Worm (Caenorhabditis elegans) whole organism, early embryonic: Measurements from ENCODE around the gene irld-22.

Experiments used
- B0310.2 ChIP-seq: sonication (generic microtip); optimal IDR thresholded peaks from 2 replicates; lab custom pipeline; 2016; ENCODE audit warnings: mild to moderate bottlenecking, missing genetic modification characterization, missing compliant biosample characterization
- F13C5.2 ChIP-seq: sonication (generic microtip); optimal IDR thresholded peaks from 2 replicates; lab custom pipeline; 2017; ENCODE audit warnings: mild to moderate bottlenecking, missing genetic modification characterization, inconsistent platforms, missing compliant biosample characterization
- aly-1 ChIP-seq: sonication (generic microtip); optimal IDR thresholded peaks from 2 replicates; lab custom pipeline; 2016; ENCODE audit warnings: missing genetic modification characterization, missing compliant biosample characterization
- ama-1 ChIP-seq: fragments of 150-350 bp; optimal IDR thresholded peaks from 2 replicates; lab custom pipeline; 2014
- ceh-13 ChIP-seq: fragments of 200-800 bp; sonication (Bioruptor generic); optimal IDR thresholded peaks from 2 replicates; lab custom pipeline; 2018; ENCODE audit warnings: mild to moderate bottlenecking, missing genetic modification characterization, missing compliant biosample characterization
- ceh-36 ChIP-seq: sonication (generic microtip); optimal IDR thresholded peaks from 2 replicates; lab custom pipeline; 2016; ENCODE audit warnings: missing genetic modification characterization, inconsistent platforms, missing compliant biosample characterization
- ets-7 ChIP-seq: sonication (generic microtip); optimal IDR thresholded peaks from 2 replicates; lab custom pipeline; 2016; ENCODE audit warnings: missing genotype, missing genetic modification characterization, missing compliant biosample characterization
- flt-1 ChIP-seq: fragments of 200-800 bp; sonication (Bioruptor generic); IDR thresholded peaks from 2 replicates; pipeline ENCODE4 v1.3.6; 2022; ENCODE audit warnings: missing genetic modification characterization, missing compliant biosample characterization
- hmbx-1 ChIP-seq: sonication (generic microtip); optimal IDR thresholded peaks from 2 replicates; lab custom pipeline; 2016; ENCODE audit warnings: mild to moderate bottlenecking, missing genetic modification characterization, missing compliant biosample characterization
- hmg-4 ChIP-seq: fragments of 200-800 bp; sonication (Bioruptor generic); optimal IDR thresholded peaks from 2 replicates; lab custom pipeline; 2018; ENCODE audit warnings: mild to moderate bottlenecking, missing genetic modification characterization, missing compliant biosample characterization
- hnd-1 ChIP-seq: sonication (generic microtip); optimal IDR thresholded peaks from 2 replicates; lab custom pipeline; 2016; ENCODE audit warnings: missing genetic modification characterization, missing compliant biosample characterization
- pes-1 ChIP-seq: fragments of 200-800 bp; sonication (Bioruptor generic); IDR thresholded peaks from 2 replicates; pipeline ENCODE4 v1.3.6; 2022; ENCODE audit warnings: missing genetic modification reagents, missing genetic modification characterization, missing compliant biosample characterization
- scrt-1 ChIP-seq: fragments of 200-800 bp; sonication (Bioruptor generic); IDR thresholded peaks from 2 replicates; pipeline ENCODE4 v1.3.6; 2022; ENCODE audit warnings: missing genetic modification characterization, missing compliant biosample characterization
- sea-1 ChIP-seq: fragments of 200-800 bp; sonication (Bioruptor generic); conservative IDR thresholded peaks from 2 replicates; pipeline ENCODE4 v1.3.6; 2022; ENCODE audit warnings: missing genetic modification characterization, missing compliant biosample characterization
- tbx-11 ChIP-seq: fragments of 200-800 bp; sonication (Bioruptor generic); IDR thresholded peaks from 2 replicates; pipeline ENCODE4 v1.3.6; 2022; ENCODE audit warnings: missing genetic modification characterization, missing compliant biosample characterization
- tbx-37 ChIP-seq: fragments of 200-800 bp; sonication (Bioruptor generic); conservative IDR thresholded peaks from 2 replicates; pipeline ENCODE4 v1.3.6; 2022; ENCODE audit warnings: missing genetic modification reagents, missing genetic modification characterization, missing compliant biosample characterization
- tra-4 ChIP-seq: sonication (generic microtip); optimal IDR thresholded peaks from 2 replicates; lab custom pipeline; 2017; ENCODE audit warnings: missing genetic modification characterization, missing compliant biosample characterization

The irld-22 gene

ce11 chrV:3912472-3912871, 12.5 kb upstream of the irld-22 start, which contains the start of gene srx-68:
srx-68 (plus strand) TSS chrV:3912772.
- TF ChIP-seq ets-7 (tag; lab: Kevin White, UChicago) (no peak), flt-1 (no peak), hmg-4 (GFP tag; lab: Kevin White, UChicago) (no peak)

ce11 chrV:3905841-3906240, 5.8 kb upstream of the irld-22 start, which contains the start of gene nhr-156:
nhr-156 (plus strand) TSS chrV:3906106.
- TF ChIP-seq tbx-37 (GFP tag; lab: Robert Waterston, UW) = no peak
- no peak for TF ChIP-seq hnd-1 (tag; lab: Kevin White, UChicago)
- no peak for TF ChIP-seq tbx-11 (GFP tag; lab: Robert Waterston, UW)
- TF ChIP-seq ets-7 (tag; lab: Kevin White, UChicago) = no peak
- TF ChIP-seq tra-4 (tag; lab: Kevin White, UChicago) = no peak
- TF ChIP-seq ceh-36 (tag; lab: Kevin White, UChicago) = no peak
- no peak for TF ChIP-seq hmbx-1 (tag; lab: Kevin White, UChicago)
- TF ChIP-seq aly-1 = no peak
- no peak for TF ChIP-seq hmg-4 (GFP tag; lab: Kevin White, UChicago)
- no peak for TF ChIP-seq F13C5.2

ce11 chrV:3903424-3903823, 3.4 kb upstream of the irld-22 start:
- TF ChIP-seq hmg-4 (GFP tag; lab: Kevin White, UChicago) (no peak), tbx-11 (GFP tag; lab: Robert Waterston, UW) (no peak), F13C5.2 (no peak)

- TF ChIP-seq sea-1 (GFP tag; lab: Robert Waterston, UW) = no peak
- no peak for TF ChIP-seq hmbx-1 (tag; lab: Kevin White, UChicago)
- TF ChIP-seq B0310.2 (tag; lab: Kevin White, UChicago) = no peak
- TF ChIP-seq tra-4 (tag; lab: Kevin White, UChicago) = no peak
- no peak for TF ChIP-seq flt-1
- no peak for TF ChIP-seq ceh-13
- TF ChIP-seq tbx-11 (GFP tag; lab: Robert Waterston, UW) = no peak
- TF ChIP-seq ceh-36 (tag; lab: Kevin White, UChicago) = no peak
Observed at ce11 chrV:3902458-3903157, 2.6 kb upstream of the irld-22 start, which contains the start of the genes str-229 and srh-190. str-229 (minus strand) TSS chrV:3902558. srh-190 (plus strand) TSS chrV:3903107.

ce11 chrV:3896018-3896417, 4.0 kb downstream of the irld-22 start:
- no peak for TF ChIP-seq ets-7 (tag; lab: Kevin White, UChicago)
- no peak for TF ChIP-seq ama-1
- TF ChIP-seq tbx-37 (GFP tag; lab: Robert Waterston, UW) = no peak
- TF ChIP-seq ceh-13 = no peak
- TF ChIP-seq hnd-1 (tag; lab: Kevin White, UChicago) = no peak
- TF ChIP-seq hmg-4 (GFP tag; lab: Kevin White, UChicago) = no peak
- no peak for TF ChIP-seq ceh-36 (tag; lab: Kevin White, UChicago)
- no peak for TF ChIP-seq F13C5.2
- TF ChIP-seq sea-1 (GFP tag; lab: Robert Waterston, UW) = no peak
- TF ChIP-seq tbx-11 (GFP tag; lab: Robert Waterston, UW) = no peak
- no peak for TF ChIP-seq flt-1
- no peak for TF ChIP-seq B0310.2 (tag; lab: Kevin White, UChicago)
- no peak for TF ChIP-seq hmbx-1 (tag; lab: Kevin White, UChicago)
- no peak for TF ChIP-seq pes-1 (GFP tag; lab: Robert Waterston, UW)
- no peak for TF ChIP-seq aly-1

ce11 chrV:3894661-3895060, 5.3 kb downstream of the irld-22 start, which contains the start of gene sre-9:
sre-9 (plus strand) TSS chrV:3894961.
- TF ChIP-seq ceh-13 (no peak), hmbx-1 (tag; lab: Kevin White, UChicago) (no peak), sea-1 (GFP tag; lab: Robert Waterston, UW) (no peak), tra-4 (tag; lab: Kevin White, UChicago) (no peak), ets-7 (tag; lab: Kevin White, UChicago) (no peak), aly-1 (no peak), tbx-11 (GFP tag; lab: Robert Waterston, UW) (no peak), scrt-1 (no peak), B0310.2 (tag; lab: Kevin White, UChicago) (no peak), tbx-37 (GFP tag; lab: Robert Waterston, UW) (no peak), hmg-4 (GFP tag; lab: Kevin White, UChicago) (no peak), pes-1 (GFP tag; lab: Robert Waterston, UW) (no peak), F13C5.2 (no peak), hnd-1 (tag; lab: Kevin White, UChicago) (no peak), ama-1 (no peak), flt-1 (no peak), ceh-36 (tag; lab: Kevin White, UChicago) (no peak)

- TF ChIP-seq scrt-1 (no peak), hmg-4 (GFP tag; lab: Kevin White, UChicago) (no peak), flt-1 (no peak), ceh-13 (no peak), ama-1 (no peak), tbx-11 (GFP tag; lab: Robert Waterston, UW) (no peak), sea-1 (GFP tag; lab: Robert Waterston, UW) (no peak), B0310.2 (tag; lab: Kevin White, UChicago) (no peak), ets-7 (tag; lab: Kevin White, UChicago) (no peak), hmbx-1 (tag; lab: Kevin White, UChicago) (no peak), hnd-1 (tag; lab: Kevin White, UChicago) (no peak), tbx-37 (GFP tag; lab: Robert Waterston, UW) (no peak), pes-1 (GFP tag; lab: Robert Waterston, UW) (no peak), aly-1 (no peak), F13C5.2 (no peak), ceh-36 (tag; lab: Kevin White, UChicago) (no peak), tra-4 (tag; lab: Kevin White, UChicago) (no peak)
Observed at ce11 chrV:3892361-3892904, 7.6 kb downstream of the irld-22 start, which contains the start of gene C17E7.4. C17E7.4 (plus strand) TSS chrV:3892854.
